Worm (Caenorhabditis elegans) whole organism, L1 larva: Measurements from ENCODE around the gene acc-4.

Source experiments
- aly-2 ChIP-seq: fragments of 150-350 bp; optimal IDR thresholded peaks from 2 replicates; lab custom pipeline; 2014; ENCODE audit warnings: missing biosample characterization, missing genetic modification characterization
- ama-1 ChIP-seq: fragments of 150-350 bp; optimal IDR thresholded peaks from 2 replicates; lab custom pipeline; 2014
- dpl-1 ChIP-seq, 3 experiments: fragments of 150-350 bp in 2 of 3; sonication (generic microtip) in 1 of 3; optimal IDR thresholded peaks; 2 replicates each; lab custom pipeline; 2014 to 2017; ENCODE audit warnings: missing biosample characterization in 3 of 3, missing genetic modification characterization in 3 of 3, missing genetic modification reagents in 3 of 3
- lin-35 ChIP-seq, 2 experiments: fragments of 150-350 bp; optimal IDR thresholded peaks; 2 replicates each; lab custom pipeline; 2014; ENCODE audit warnings: missing biosample characterization in 2 of 2, missing genetic modification characterization in 2 of 2, missing genetic modification reagents in 2 of 2
- mep-1 ChIP-seq: fragments of 150-350 bp; optimal IDR thresholded peaks from 2 replicates; lab custom pipeline; 2014; ENCODE audit warnings: missing biosample characterization, missing genetic modification characterization
- pag-3 ChIP-seq: sonication (generic microtip); optimal IDR thresholded peaks from 2 replicates; lab custom pipeline; 2017; ENCODE audit warnings: missing genetic modification characterization, mild to moderate bottlenecking, missing compliant biosample characterization, antibody characterized with exemption, borderline replicate concordance; ENCODE audit not compliant: insufficient read depth
- pqm-1 ChIP-seq: sonication (generic microtip); optimal IDR thresholded peaks from 3 replicates; lab custom pipeline; 2017; ENCODE audit warnings: missing biosample characterization, missing genetic modification characterization
- vab-15 ChIP-seq: sonication (generic microtip); optimal IDR thresholded peaks from 2 replicates; lab custom pipeline; 2017; ENCODE audit warnings: missing genotype, mild to moderate bottlenecking, missing genetic modification characterization, missing compliant biosample characterization
- zag-1 ChIP-seq: fragments of 150-350 bp; optimal IDR thresholded peaks from 2 replicates; lab custom pipeline; 2014; ENCODE audit warnings: missing biosample characterization, missing genetic modification characterization

DNA sequence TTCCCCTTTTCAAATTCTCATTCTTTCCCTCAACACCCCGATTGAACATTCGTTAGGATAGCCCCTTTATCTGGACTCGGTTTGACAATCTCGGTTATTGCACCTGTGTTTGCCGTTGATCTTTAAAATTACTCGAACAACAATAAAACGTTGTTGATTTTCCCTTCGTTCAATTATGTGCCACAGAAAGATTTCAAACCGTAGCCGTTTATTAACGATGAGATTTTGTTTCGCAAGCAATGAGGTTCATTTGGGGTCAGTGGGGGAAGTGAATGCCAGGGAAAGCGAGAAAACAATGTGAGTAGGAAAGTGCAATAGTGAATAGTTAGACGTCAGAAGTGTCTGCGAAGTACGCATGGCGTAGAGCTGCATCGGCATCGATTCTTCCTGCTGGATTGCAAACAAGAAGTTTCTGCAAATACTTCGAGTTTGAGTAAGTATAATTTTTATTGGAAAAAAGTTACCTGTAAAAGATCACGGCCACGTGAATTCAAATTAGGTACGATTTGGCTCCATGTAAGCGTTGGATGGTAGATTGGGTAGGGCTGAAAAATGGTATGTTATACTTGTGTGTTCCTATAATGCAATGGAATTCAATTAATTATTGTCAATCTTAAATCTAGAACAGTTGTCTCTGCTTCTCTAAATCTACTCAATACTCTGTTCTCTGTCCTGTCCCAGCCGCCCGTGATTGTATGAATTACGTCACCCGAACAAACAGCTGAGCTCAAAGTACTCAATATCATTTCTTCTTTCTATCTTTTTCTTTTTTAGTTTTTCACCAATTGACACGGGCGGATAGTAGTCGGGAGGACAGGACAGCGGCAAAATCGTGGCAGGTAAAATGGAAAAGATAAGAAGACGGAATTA lies 19.2 kb downstream of the acc-4 start, which contains the start of gene kel-3:
- TF ChIP-seq dpl-1 (GFP tag; optimal IDR thresholded peaks at IDR 0.05; lab: Kevin White, UChicago), result peak; percentile 36 to 68 (median 42)
- no peak for TF ChIP-seq pag-3 (tag; lab: Kevin White, UChicago)
- peak; percentile 17 to 66 for TF ChIP-seq lin-35 (GFP tag; optimal IDR thresholded peaks at IDR 0.05; lab: Kevin White, UChicago)
- peak; percentile 97 for TF ChIP-seq aly-2
- peak; percentile 98 for TF ChIP-seq ama-1
- no peak for TF ChIP-seq pqm-1 (tag; lab: Kevin White, UChicago)
- TF ChIP-seq vab-15 (tag; lab: Kevin White, UChicago), result no peak
- TF ChIP-seq mep-1, result peak; percentile 54
- TF ChIP-seq zag-1 (tag; lab: Kevin White, UChicago), result no peak
